Worm (Caenorhabditis elegans): ENCODE results near the gene C30F2.4.

- no peak for TF ChIP-seq dmd-4 (tag; optimal IDR thresholded peaks at IDR 0.05; ENCODE audit: borderline replicate concordance)
- no peak for TF ChIP-seq fkh-6 (tag; optimal IDR thresholded peaks at IDR 0.05)
- TF ChIP-seq ceh-9 (tag; optimal IDR thresholded peaks at IDR 0.05): no peak
- no peak for TF ChIP-seq odd-2 (tag; optimal IDR thresholded peaks at IDR 0.05)
- no peak for TF ChIP-seq hlh-30 (tag; optimal IDR thresholded peaks at IDR 0.05; ENCODE audit: insufficient read depth)
- no peak for TF ChIP-seq ceh-45 (GFP tag; IDR thresholded peaks at IDR 0.05)
- TF ChIP-seq ceh-6 (GFP tag; optimal IDR thresholded peaks at IDR 0.05): no peak
- no peak for TF ChIP-seq lin-11 (tag; optimal IDR thresholded peaks at IDR 0.05)
- no peak for TF ChIP-seq nhr-232 (tag; optimal IDR thresholded peaks at IDR 0.05)
- no peak for TF ChIP-seq dve-1 (tag; optimal IDR thresholded peaks at IDR 0.05)
- TF ChIP-seq fax-1 (tag; optimal IDR thresholded peaks at IDR 0.05): no peak
- TF ChIP-seq elt-2 (tag; optimal IDR thresholded peaks at IDR 0.05): no peak
- no peak for TF ChIP-seq ama-1 (optimal IDR thresholded peaks at IDR 0.05)
- TF ChIP-seq tbx-2 (tag; optimal IDR thresholded peaks at IDR 0.05): no peak
Measured at ce11 chrX:16124290-16124689, 47.9 kb upstream of the C30F2.4 start.

Measured in whole organism, late embryonic.